Worm (Caenorhabditis elegans): Measurements from ENCODE around the gene fbxa-169.
A peak's percentile ranks its signal among the peaks of the same experiment; 100 is the strongest.

The fbxa-169 gene

DNA sequence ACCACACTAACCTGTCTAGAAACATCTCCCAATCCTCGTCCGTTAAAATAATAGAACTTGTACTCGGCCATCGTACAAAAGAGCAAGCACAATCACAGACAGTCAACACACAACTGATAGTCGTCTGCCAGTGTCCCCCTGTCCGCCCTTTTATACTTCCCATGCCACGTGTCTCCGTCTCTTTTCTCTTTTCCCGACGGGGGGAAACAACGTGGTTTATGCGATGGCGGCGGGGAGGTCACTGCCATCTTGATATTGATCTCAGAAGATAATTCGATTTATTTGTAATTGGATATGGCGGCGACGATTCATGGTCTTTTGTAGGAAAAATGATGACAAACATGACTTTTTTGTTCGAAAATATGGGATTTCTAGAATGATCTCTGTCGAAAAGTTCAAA is 38.7 kb upstream of the fbxa-169 start, which contains the start of gene gst-20 (continued):
- TF ChIP-seq nhr-6 (tag; optimal IDR thresholded peaks at IDR 0.05), result peak; percentile 22
- TF ChIP-seq mdt-29 (GFP tag; IDR thresholded peaks at IDR 0.05), result no peak
- TF ChIP-seq hlh-11 (tag; optimal IDR thresholded peaks at IDR 0.05), result peak; percentile 78
- no peak for TF ChIP-seq ztf-11 (tag; optimal IDR thresholded peaks at IDR 0.05)
- TF ChIP-seq fos-1 (tag; optimal IDR thresholded peaks at IDR 0.05), result no peak
- no peak for TF ChIP-seq egl-27 (tag; optimal IDR thresholded peaks at IDR 0.05)
- TF ChIP-seq Y5F2A.4 (GFP tag; optimal IDR thresholded peaks at IDR 0.05), result no peak
- TF ChIP-seq daf-19 (GFP tag; conservative IDR thresholded peaks at IDR 0.05), result no peak
- no peak for TF ChIP-seq zfp-3 (GFP tag; conservative IDR thresholded peaks at IDR 0.05)
- TF ChIP-seq nhr-28 (tag; optimal IDR thresholded peaks at IDR 0.05), result peak; percentile 72
- TF ChIP-seq dve-1 (tag; optimal IDR thresholded peaks at IDR 0.05; ENCODE audit: insufficient read depth), result peak; percentile 75
- no peak for TF ChIP-seq lim-7 (GFP tag; IDR thresholded peaks at IDR 0.05)
- TF ChIP-seq mdl-1 (tag; optimal IDR thresholded peaks at IDR 0.05), result peak in 1 of 2 experiments; percentile 85
- peak; percentile 28 for TF ChIP-seq aha-1 (tag)
- TF ChIP-seq F26F4.8 (GFP tag; conservative IDR thresholded peaks at IDR 0.05), result no peak
- no peak for TF ChIP-seq mxl-2 (GFP tag; conservative IDR thresholded peaks at IDR 0.05)
- no peak for TF ChIP-seq dmd-9 (GFP tag; IDR thresholded peaks at IDR 0.05)
- no peak for TF ChIP-seq daf-16 (GFP tag; optimal IDR thresholded peaks at IDR 0.05)
- peak; percentile 84 for TF ChIP-seq daf-16 (tag; optimal IDR thresholded peaks at IDR 0.05)
- TF ChIP-seq spr-3 (GFP tag; optimal IDR thresholded peaks at IDR 0.05), result no peak
- TF ChIP-seq ces-1 (GFP tag; optimal IDR thresholded peaks at IDR 0.05), result no peak
- TF ChIP-seq snpc-1.2 (GFP tag; IDR thresholded peaks at IDR 0.05), result no peak
- no peak for TF ChIP-seq skn-1 (tag; optimal IDR thresholded peaks at IDR 0.05)
- TF ChIP-seq nhr-102 (tag; optimal IDR thresholded peaks at IDR 0.05), result peak; percentile 50
- TF ChIP-seq ceh-62 (tag; optimal IDR thresholded peaks at IDR 0.05), result no peak
- peak; percentile 100 for TF ChIP-seq mxl-3 (GFP tag; optimal IDR thresholded peaks at IDR 0.05)
- TF ChIP-seq nhr-76 (tag; optimal IDR thresholded peaks at IDR 0.05), result no peak

DNA sequence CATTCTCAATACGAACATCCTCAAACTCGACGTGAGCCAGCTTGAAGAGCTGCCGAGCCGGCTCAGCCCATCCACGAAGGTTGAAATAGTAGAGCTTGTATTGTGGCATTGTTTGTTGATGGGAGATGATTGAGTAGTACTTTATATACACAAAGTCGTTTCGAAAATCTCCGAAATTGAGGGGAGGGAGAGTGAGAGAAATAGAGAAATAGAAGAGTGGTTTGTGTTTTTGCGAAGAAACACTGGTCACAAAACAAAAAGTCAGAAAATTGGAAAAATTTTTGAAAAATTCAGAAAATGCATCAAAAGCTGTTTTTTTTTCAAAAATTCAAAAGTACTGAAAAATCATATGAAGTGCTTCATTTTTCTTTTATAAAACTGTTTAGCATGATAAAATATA is 37.1 kb upstream of the fbxa-169 start, which contains the start of gene gst-24:
Gene gst-24 (minus strand): TSS at position 181 of the 400 bp plus-strand sequence.
- TF ChIP-seq Y105C5A.15 (GFP tag; IDR thresholded peaks at IDR 0.05) (no peak), mdt-29 (GFP tag; IDR thresholded peaks at IDR 0.05) (no peak), ama-1 (optimal IDR thresholded peaks at IDR 0.05) (no peak), hif-1 (tag; optimal IDR thresholded peaks at IDR 0.05) (no peak), ZK546.5 (tag; optimal IDR thresholded peaks at IDR 0.05) (no peak), lin-15B (tag; optimal IDR thresholded peaks at IDR 0.05) (no peak), daf-16 (GFP tag; optimal IDR thresholded peaks at IDR 0.05) (no peak), daf-16 (tag; optimal IDR thresholded peaks at IDR 0.05) (peak; percentile 13)

DNA sequence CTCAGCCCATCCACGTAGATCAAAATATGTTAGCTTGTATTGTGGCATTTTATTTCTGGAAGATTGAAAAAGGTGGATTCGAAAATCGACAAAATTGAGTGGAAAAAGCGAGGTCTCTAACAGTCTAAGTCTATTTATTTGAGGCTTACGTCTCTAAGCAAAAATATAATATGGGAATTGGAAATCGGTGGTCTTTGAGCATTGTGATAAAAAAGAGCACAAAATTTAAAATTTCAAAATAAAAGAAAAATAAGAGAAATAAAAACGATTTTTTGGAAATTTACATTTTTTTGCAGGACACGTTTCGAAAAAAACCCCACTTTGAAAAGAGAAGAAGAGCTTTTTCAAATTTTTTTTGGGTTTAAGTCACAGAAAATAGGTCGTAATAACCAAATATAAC is 35.2 kb upstream of the fbxa-169 start, which contains the start of gene gst-15:
Gene gst-15 (minus strand): TSS at position 101 of the 400 bp plus-strand sequence.
- TF ChIP-seq mep-1 (tag; optimal IDR thresholded peaks at IDR 0.05), result no peak
- TF ChIP-seq unc-130 (GFP tag; optimal IDR thresholded peaks at IDR 0.05), result no peak

DNA sequence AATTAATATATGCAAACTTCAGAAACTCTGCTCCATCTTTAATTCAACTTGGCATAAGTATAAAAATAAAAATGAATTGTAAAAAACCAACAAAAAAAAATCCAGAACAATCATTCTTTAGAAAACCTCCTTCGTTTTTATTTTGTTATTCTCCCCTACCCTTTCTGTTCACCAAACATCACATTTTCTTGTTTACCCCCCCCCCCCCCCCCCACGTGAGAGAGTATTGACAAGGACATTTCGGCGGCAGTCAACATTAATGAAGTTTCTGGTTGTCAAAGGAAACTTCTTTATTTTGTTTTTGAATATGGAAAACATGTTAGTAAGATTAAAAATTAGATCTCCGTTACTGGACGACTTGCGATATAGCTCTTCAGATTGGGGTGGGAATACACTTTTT is 33.8 kb upstream of the fbxa-169 start:
- TF ChIP-seq attf-4 (tag; optimal IDR thresholded peaks at IDR 0.05) (no peak), lsy-2 (tag; optimal IDR thresholded peaks at IDR 0.05) (no peak), hlh-30 (tag; optimal IDR thresholded peaks at IDR 0.05; ENCODE audit: insufficient read depth) (peak; percentile 18), daf-16 (GFP tag; optimal IDR thresholded peaks at IDR 0.05) (no peak), daf-16 (tag; optimal IDR thresholded peaks at IDR 0.05) (peak; percentile 90), hlh-11 (tag; optimal IDR thresholded peaks at IDR 0.05) (peak; percentile 62), Y5F2A.4 (GFP tag; optimal IDR thresholded peaks at IDR 0.05) (no peak), daf-19 (GFP tag; conservative IDR thresholded peaks at IDR 0.05) (no peak), F37D6.2 (tag; optimal IDR thresholded peaks at IDR 0.05) (no peak), madf-5 (GFP tag; IDR thresholded peaks at IDR 0.05) (no peak), mdl-1 (tag; optimal IDR thresholded peaks at IDR 0.05) (peak in 1 of 2 experiments; percentile 44)

All from whole organism, L4 larva.